Fruit fly (Drosophila melanogaster) whole organism, embryonic: ENCODE results near the gene ACXA.

Experiments used
- CG11696 ChIP-seq: fragments of 200-800 bp; sonication (Bioruptor generic); IDR thresholded peaks from 2 replicates; pipeline ENCODE4 v1.3.6; 2022; ENCODE audit warnings: missing biosample characterization, missing genetic modification characterization
- CG12299 ChIP-seq: fragments of 200-800 bp; sonication (Bioruptor generic); optimal IDR thresholded peaks from 2 replicates; lab custom pipeline; 2018; ENCODE audit warnings: missing biosample characterization, mild to moderate bottlenecking, missing genetic modification characterization
- CG15073 ChIP-seq: fragments of 200-800 bp; sonication (Bioruptor generic); optimal IDR thresholded peaks from 2 replicates; lab custom pipeline; 2016; ENCODE audit warnings: missing biosample characterization, missing genetic modification characterization
- CG15514 ChIP-seq: fragments of 200-800 bp; sonication (Bioruptor generic); optimal IDR thresholded peaks from 3 replicates; lab custom pipeline; 2017; ENCODE audit warnings: missing biosample characterization, missing genetic modification characterization, mild to moderate bottlenecking, moderate library complexity, missing genetic modification reagents
- CG1603 ChIP-seq: fragments of 200-800 bp; sonication (Bioruptor generic); optimal IDR thresholded peaks from 2 replicates; lab custom pipeline; 2019; ENCODE audit warnings: missing biosample characterization, mild to moderate bottlenecking, missing genetic modification characterization, moderate library complexity
- CG16813 ChIP-seq: fragments of 200-800 bp; sonication (Bioruptor generic); IDR thresholded peaks from 3 replicates; pipeline ENCODE4 v1.3.6; 2022; ENCODE audit warnings: missing biosample characterization, missing genetic modification characterization; ENCODE audit not compliant: partially characterized antibody
- CG2129 ChIP-seq: fragments of 200-800 bp; sonication (Bioruptor generic); IDR thresholded peaks from 2 replicates; pipeline ENCODE4 v1.3.6; 2022; ENCODE audit warnings: missing biosample characterization, missing genetic modification characterization; ENCODE audit not compliant: partially characterized antibody
- CG2712 ChIP-seq: fragments of 200-800 bp; optimal IDR thresholded peaks from 3 replicates; lab custom pipeline; 2019; ENCODE audit warnings: missing biosample characterization, mild to moderate bottlenecking, missing genetic modification characterization, moderate library complexity
- CG2889 ChIP-seq: fragments of 200-800 bp; sonication (Bioruptor generic); IDR thresholded peaks from 3 replicates; pipeline ENCODE4 v1.3.6; 2022; ENCODE audit warnings: missing biosample characterization, missing genetic modification characterization
- CG34224 ChIP-seq: fragments of 200-800 bp; sonication (Bioruptor generic); IDR thresholded peaks from 3 replicates; pipeline ENCODE4 v1.3.6; 2022; ENCODE audit warnings: missing biosample characterization, missing genetic modification characterization; ENCODE audit not compliant: partially characterized antibody
- CG3847 ChIP-seq: fragments of 200-800 bp; sonication (Bioruptor generic); IDR thresholded peaks from 2 replicates; pipeline ENCODE4 v1.3.6; 2022; ENCODE audit warnings: missing biosample characterization, missing genetic modification characterization
- CG4707 ChIP-seq: fragments of 200-800 bp; sonication (Bioruptor generic); optimal IDR thresholded peaks from 2 replicates; lab custom pipeline; 2018; ENCODE audit warnings: missing biosample characterization, mild to moderate bottlenecking, missing genetic modification characterization, moderate library complexity
- CG5180 ChIP-seq: fragments of 200-800 bp; sonication (Bioruptor generic); optimal IDR thresholded peaks from 3 replicates; lab custom pipeline; 2017; ENCODE audit warnings: missing biosample characterization, missing genetic modification characterization, mild to moderate bottlenecking, moderate library complexity, missing genetic modification reagents
- CG8478 ChIP-seq: fragments of >200 bp; optimal IDR thresholded peaks from 2 replicates; lab custom pipeline; 2018
- CoRest ChIP-seq: fragments of 200-800 bp; sonication (Bioruptor generic); optimal IDR thresholded peaks from 3 replicates; lab custom pipeline; 2018; ENCODE audit warnings: missing biosample characterization, mild to moderate bottlenecking, missing genetic modification characterization, moderate library complexity
- Dbx ChIP-seq: fragments of 200-800 bp; sonication (Bioruptor generic); IDR thresholded peaks from 3 replicates; pipeline ENCODE4 v1.3.6; 2022; ENCODE audit warnings: missing biosample characterization, missing genetic modification characterization
- Doc2 ChIP-seq: fragments of 200-800 bp; sonication (Bioruptor generic); IDR thresholded peaks from 2 replicates; pipeline ENCODE4 v1.3.6; 2022; ENCODE audit warnings: missing biosample characterization, missing genetic modification characterization
- Ets65A ChIP-seq: fragments of 200-800 bp; sonication (Bioruptor generic); peaks from one replicate; lab custom pipeline; 2016; ENCODE audit warnings: missing biosample characterization, missing genetic modification characterization
- Fer2 ChIP-seq: fragments of 200-800 bp; sonication (Bioruptor generic); optimal IDR thresholded peaks from 2 replicates; lab custom pipeline; 2018; ENCODE audit warnings: missing biosample characterization, mild to moderate bottlenecking, missing genetic modification characterization, moderate library complexity
- Gsc ChIP-seq: fragments of 200-800 bp; sonication (Bioruptor generic); IDR thresholded peaks from 2 replicates; pipeline ENCODE4 v1.3.6; 2022; ENCODE audit warnings: missing biosample characterization, missing genetic modification characterization
- HLH4C ChIP-seq: fragments of 200-800 bp; sonication (Bioruptor generic); IDR thresholded peaks from 3 replicates; pipeline ENCODE4 v1.3.6; 2022; ENCODE audit warnings: missing biosample characterization, missing genetic modification characterization; ENCODE audit not compliant: partially characterized antibody
- Hr51 ChIP-seq, 2 experiments: fragments of 200-800 bp; sonication (Bioruptor generic); optimal IDR thresholded peaks; 2 replicates in 1 of 2; 3 replicates in 1 of 2; lab custom pipeline; 2016 to 2018; ENCODE audit warnings: missing biosample characterization in 2 of 2, missing genetic modification characterization in 2 of 2, mild to moderate bottlenecking in 1 of 2, moderate library complexity in 1 of 2
- Myb ChIP-seq: fragments of 200-800 bp; sonication (Bioruptor generic); optimal IDR thresholded peaks from 2 replicates; lab custom pipeline; 2016; ENCODE audit warnings: missing biosample characterization, missing genetic modification characterization
- Nf-YA ChIP-seq: fragments of 200-800 bp; sonication (Bioruptor generic); IDR thresholded peaks from 2 replicates; pipeline ENCODE4 v1.3.6; 2022; ENCODE audit warnings: missing biosample characterization, missing genetic modification characterization
- Nf-YB ChIP-seq: fragments of 200-800 bp; sonication (Bioruptor generic); optimal IDR thresholded peaks from 3 replicates; lab custom pipeline; 2019; ENCODE audit warnings: missing biosample characterization, mild to moderate bottlenecking, missing genetic modification characterization, moderate library complexity
- Ptx1 ChIP-seq: fragments of 200-800 bp; sonication (Bioruptor generic); IDR thresholded peaks from 2 replicates; pipeline ENCODE4 v1.3.6; 2022; ENCODE audit warnings: missing biosample characterization, missing genetic modification characterization
- Tbp ChIP-seq: fragments of >200 bp; optimal IDR thresholded peaks from 2 replicates; lab custom pipeline; 2018; ENCODE audit warnings: missing biosample characterization, missing genetic modification characterization
- bsh ChIP-seq, 2 experiments: fragments of 200-800 bp; sonication (Bioruptor generic); optimal IDR thresholded peaks; 2 replicates each; lab custom pipeline; 2017 to 2018; ENCODE audit warnings: mild to moderate bottlenecking in 2 of 2, missing biosample characterization in 2 of 2, missing genetic modification characterization in 2 of 2, moderate library complexity in 1 of 2
- chif ChIP-seq, 2 experiments: fragments of 200-800 bp; sonication (Bioruptor generic); optimal IDR thresholded peaks; 3 replicates each; lab custom pipeline; 2016; ENCODE audit warnings: missing biosample characterization in 2 of 2, missing genetic modification characterization in 2 of 2
- chm ChIP-seq: fragments of 200-800 bp; sonication (Bioruptor generic); IDR thresholded peaks from 2 replicates; pipeline ENCODE4 v1.3.6; 2022; ENCODE audit warnings: missing biosample characterization, missing genetic modification characterization
- crp ChIP-seq, 2 experiments: fragments of 200-800 bp; sonication (Bioruptor generic); optimal IDR thresholded peaks; 2 replicates in 1 of 2; 3 replicates in 1 of 2; lab custom pipeline; 2017; ENCODE audit warnings: missing biosample characterization in 2 of 2, missing genetic modification characterization in 2 of 2, mild to moderate bottlenecking in 1 of 2, moderate library complexity in 1 of 2
- cwo ChIP-seq: fragments of 200-800 bp; sonication (Bioruptor generic); optimal IDR thresholded peaks from 3 replicates; lab custom pipeline; 2017; ENCODE audit warnings: missing biosample characterization, missing genetic modification characterization, mild to moderate bottlenecking, moderate library complexity, missing genetic modification reagents
- dimm ChIP-seq: fragments of 200-800 bp; sonication (Bioruptor generic); IDR thresholded peaks from 2 replicates; pipeline ENCODE4 v1.3.6; 2022; ENCODE audit warnings: missing biosample characterization, missing genetic modification characterization
- dmrt11E ChIP-seq: fragments of 200-800 bp; sonication (Bioruptor generic); optimal IDR thresholded peaks from 3 replicates; lab custom pipeline; 2018; ENCODE audit warnings: missing biosample characterization, mild to moderate bottlenecking, missing genetic modification characterization, moderate library complexity
- fd3F ChIP-seq: fragments of 200-800 bp; sonication (Bioruptor generic); optimal IDR thresholded peaks from 2 replicates; lab custom pipeline; 2018; ENCODE audit warnings: missing biosample characterization, mild to moderate bottlenecking, missing genetic modification characterization, moderate library complexity
- gro ChIP-seq: fragments of 200-800 bp; sonication (Bioruptor generic); optimal IDR thresholded peaks from 2 replicates; lab custom pipeline; 2016; ENCODE audit warnings: missing biosample characterization, missing genetic modification characterization
- gsb ChIP-seq: fragments of 200-800 bp; sonication (Bioruptor generic); IDR thresholded peaks from 2 replicates; pipeline ENCODE4 v1.3.6; 2022; ENCODE audit warnings: missing biosample characterization, missing genetic modification characterization
- gt ChIP-seq: fragments of 200-800 bp; sonication (Bioruptor generic); IDR thresholded peaks from 2 replicates; pipeline ENCODE4 v1.3.6; 2022; ENCODE audit warnings: missing biosample characterization, missing genetic modification characterization
- h ChIP-seq: fragments of >200 bp; optimal IDR thresholded peaks from 2 replicates; lab custom pipeline; 2017
- jing ChIP-seq: fragments of 200-800 bp; sonication (Bioruptor generic); optimal IDR thresholded peaks from 2 replicates; lab custom pipeline; 2018; ENCODE audit warnings: missing biosample characterization, mild to moderate bottlenecking, missing genetic modification characterization
- lab ChIP-seq: fragments of 200-800 bp; sonication (Bioruptor generic); optimal IDR thresholded peaks from 3 replicates; lab custom pipeline; 2017; ENCODE audit warnings: missing biosample characterization, missing genetic modification characterization, mild to moderate bottlenecking, moderate library complexity, missing genetic modification reagents
- lmd ChIP-seq: fragments of 200-800 bp; sonication (Bioruptor generic); IDR thresholded peaks from 2 replicates; pipeline ENCODE4 v1.3.6; 2022; ENCODE audit warnings: missing biosample characterization, missing genetic modification characterization
- nmo ChIP-seq: fragments of 200-800 bp; sonication (Bioruptor generic); optimal IDR thresholded peaks from 2 replicates; lab custom pipeline; 2018; ENCODE audit warnings: missing biosample characterization, mild to moderate bottlenecking, missing genetic modification characterization, moderate library complexity
- phol ChIP-seq: fragments of 200-800 bp; sonication (Bioruptor generic); optimal IDR thresholded peaks from 3 replicates; lab custom pipeline; 2018; ENCODE audit warnings: missing biosample characterization, mild to moderate bottlenecking, missing genetic modification characterization, moderate library complexity
- pita ChIP-seq: fragments of 200-800 bp; sonication (Bioruptor generic); optimal IDR thresholded peaks from 2 replicates; lab custom pipeline; 2017; ENCODE audit warnings: missing biosample characterization, mild to moderate bottlenecking, missing genetic modification characterization
- sens ChIP-seq: fragments of 200-800 bp; sonication (Bioruptor generic); peaks from one replicate; lab custom pipeline; 2016; ENCODE audit warnings: missing biosample characterization, missing genetic modification characterization
- sim ChIP-seq: fragments of 200-800 bp; sonication (Bioruptor generic); IDR thresholded peaks from 2 replicates; pipeline ENCODE4 v1.3.6; 2022; ENCODE audit warnings: missing biosample characterization, missing genetic modification characterization
- sisA ChIP-seq: fragments of 200-800 bp; sonication (Bioruptor generic); IDR thresholded peaks from 2 replicates; pipeline ENCODE4 v1.3.6; 2022; ENCODE audit warnings: missing biosample characterization, missing genetic modification characterization
- slp2 ChIP-seq: fragments of 200-800 bp; sonication (Bioruptor generic); optimal IDR thresholded peaks from 2 replicates; lab custom pipeline; 2016; ENCODE audit warnings: missing biosample characterization, missing genetic modification characterization
- vnd ChIP-seq: fragments of 200-800 bp; sonication (Bioruptor generic); IDR thresholded peaks from 3 replicates; pipeline ENCODE4 v1.3.6; 2022; ENCODE audit warnings: missing biosample characterization, missing genetic modification characterization; ENCODE audit not compliant: partially characterized antibody
- z ChIP-seq: fragments of 200-800 bp; sonication (Bioruptor generic); IDR thresholded peaks from 3 replicates; pipeline ENCODE4 v1.3.6; 2022; ENCODE audit warnings: missing biosample characterization, missing genetic modification characterization
- zen ChIP-seq: fragments of 200-800 bp; sonication (Bioruptor generic); optimal IDR thresholded peaks from 3 replicates; lab custom pipeline; 2018; ENCODE audit warnings: missing biosample characterization, mild to moderate bottlenecking, missing genetic modification characterization, moderate library complexity

Gene ACXA

dm6 chr2L:12950682-12951081 is 29.8 kb downstream of the ACXA start (continued):
- TF ChIP-seq bsh (GFP tag; optimal IDR thresholded peaks at IDR 0.05; lab: Kevin White, UChicago) = no peak
- TF ChIP-seq HLH4C = no peak
- no peak for TF ChIP-seq CG3847 (GFP tag; lab: Robert Waterston, UW)
- no peak for TF ChIP-seq sim (GFP tag; lab: Robert Waterston, UW)
- TF ChIP-seq pita (GFP tag; lab: Kevin White, UChicago) = no peak
- no peak for TF ChIP-seq gt (GFP tag; lab: Robert Waterston, UW)
- TF ChIP-seq chif (GFP tag; optimal IDR thresholded peaks at IDR 0.05; lab: Kevin White, UChicago) = no peak
- TF ChIP-seq dmrt11E (tag; lab: Kevin White, UChicago) = no peak
- no peak for TF ChIP-seq CG15073
- TF ChIP-seq vnd (GFP tag; lab: Robert Waterston, UW) = no peak
- no peak for TF ChIP-seq Tbp
- TF ChIP-seq CG2712 (tag; lab: Kevin White, UChicago) = no peak
- no peak for TF ChIP-seq CG15514 (GFP tag; lab: Kevin White, UChicago)
- TF ChIP-seq CG34224 (GFP tag; lab: Robert Waterston, UW) = no peak
- TF ChIP-seq Doc2 = no peak
- no peak for TF ChIP-seq CG2129 (GFP tag; lab: Robert Waterston, UW)
- TF ChIP-seq CG2889 (GFP tag; lab: Robert Waterston, UW) = no peak
- TF ChIP-seq CG11696 (GFP tag; lab: Robert Waterston, UW) = 0 out of 2 replicates have a peak, but pooled peaks have one; percentile 19
- peak; percentile 25; the same call in 1 of the 2 replicates for TF ChIP-seq Ptx1 (GFP tag; lab: Robert Waterston, UW)
- no peak for TF ChIP-seq gsb (GFP tag; lab: Robert Waterston, UW)
- no peak for TF ChIP-seq Dbx (GFP tag; lab: Robert Waterston, UW)
- TF ChIP-seq CG4707 (GFP tag; lab: Kevin White, UChicago) = no peak
- no peak for TF ChIP-seq Gsc
- TF ChIP-seq zen (tag; lab: Kevin White, UChicago) = no peak
- no peak for TF ChIP-seq gro
- TF ChIP-seq fd3F (GFP tag; lab: Kevin White, UChicago) = no peak
- peak; percentile 21 for TF ChIP-seq lab (GFP tag; lab: Kevin White, UChicago)
- TF ChIP-seq Hr51 (GFP tag; optimal IDR thresholded peaks at IDR 0.05; lab: Kevin White, UChicago) = peak in 1 of 2 experiments; percentile 37
- TF ChIP-seq dimm (GFP tag; lab: Robert Waterston, UW) = no peak
- no peak for TF ChIP-seq CG16813 (GFP tag; lab: Robert Waterston, UW)
- TF ChIP-seq sisA = peak; percentile 24; the same call in 1 of the 2 replicates
- peak; percentile 5 for TF ChIP-seq cwo (GFP tag; lab: Kevin White, UChicago)
- TF ChIP-seq CG5180 = no peak
- no peak for TF ChIP-seq Ets65A (GFP tag; lab: Kevin White, UChicago)
- TF ChIP-seq nmo = peak; percentile 21
- no peak for TF ChIP-seq Nf-YB (GFP tag; lab: Kevin White, UChicago)
- TF ChIP-seq crp (GFP tag; optimal IDR thresholded peaks at IDR 0.05; lab: Kevin White, UChicago) = no peak
- no peak for TF ChIP-seq Fer2 (tag; lab: Kevin White, UChicago)
- TF ChIP-seq CoRest (tag; lab: Kevin White, UChicago) = peak; percentile 12
- TF ChIP-seq sens (GFP tag; lab: Kevin White, UChicago) = no peak
- no peak for TF ChIP-seq chm (GFP tag; lab: Robert Waterston, UW)
- no peak for TF ChIP-seq CG8478 (lab: Kevin White, UChicago)
- no peak for TF ChIP-seq z (GFP tag; lab: Robert Waterston, UW)
- no peak for TF ChIP-seq Nf-YA (GFP tag; lab: Robert Waterston, UW)
- no peak for TF ChIP-seq CG1603 (tag; lab: Kevin White, UChicago)
- TF ChIP-seq CG12299 (tag; lab: Kevin White, UChicago) = no peak
- TF ChIP-seq Myb (GFP tag; lab: Kevin White, UChicago) = no peak
- TF ChIP-seq h (lab: Kevin White, UChicago) = no peak
- TF ChIP-seq lmd (GFP tag; lab: Robert Waterston, UW) = no peak
- no peak for TF ChIP-seq phol (tag; lab: Kevin White, UChicago)
- TF ChIP-seq slp2 (GFP tag; lab: Kevin White, UChicago) = no peak
- no peak for TF ChIP-seq jing (GFP tag; lab: Kevin White, UChicago)
